Worm (Caenorhabditis elegans) whole organism, mixed stage, embryonic: Measurements from ENCODE around the gene T24B8.3.

Source experiments
- sem-2 ChIP-seq: fragments of 200-800 bp; sonication (Bioruptor generic); optimal IDR thresholded peaks from 2 replicates; lab custom pipeline; 2018; ENCODE audit warnings: mild to moderate bottlenecking, missing genetic modification characterization, missing compliant biosample characterization
- unc-39 ChIP-seq: fragments of 150-350 bp; optimal IDR thresholded peaks from 2 replicates; lab custom pipeline; 2014; ENCODE audit warnings: missing biosample characterization, missing genetic modification characterization

DNA sequence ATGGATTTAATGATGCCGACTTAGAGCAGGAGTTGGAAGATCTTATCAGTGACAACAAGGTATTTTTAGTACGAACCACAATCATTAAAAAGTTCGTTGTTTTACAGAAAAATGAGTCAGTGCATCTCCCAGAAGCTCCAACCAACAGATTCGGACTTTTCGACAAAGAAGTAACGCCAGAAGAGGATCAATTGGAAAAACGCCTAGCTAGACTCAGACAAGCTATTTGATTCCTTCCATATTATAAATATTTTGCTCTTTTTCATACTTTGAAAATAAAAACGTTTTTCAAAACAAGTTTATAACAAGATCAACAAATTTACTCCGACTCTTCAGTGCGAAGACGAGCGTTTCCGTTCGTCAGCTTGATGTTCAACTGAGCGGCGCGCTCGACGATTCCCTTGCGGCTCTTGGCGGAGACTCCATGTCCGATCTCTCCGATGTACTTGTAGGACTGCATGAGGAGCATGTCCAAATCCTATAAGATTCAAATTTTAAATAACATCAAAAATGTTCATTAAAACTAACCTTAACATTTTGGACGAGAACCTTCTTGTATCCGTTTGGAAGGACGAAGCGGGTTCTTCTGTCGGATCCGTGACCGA, 4.6 kb downstream of the T24B8.3 start:
- TF ChIP-seq sem-2: no peak
- no peak for TF ChIP-seq unc-39 (tag; lab: Kevin White, UChicago)
